Worm (Caenorhabditis elegans): ENCODE results near the gene ubh-4.

ce11 chrII:8034617-8035016, 4.8 kb downstream of the ubh-4 start:
- no peak for TF ChIP-seq K02D7.2 (tag; optimal IDR thresholded peaks at IDR 0.05)
- no peak for TF ChIP-seq fkh-10 (GFP tag; optimal IDR thresholded peaks at IDR 0.05)
- TF ChIP-seq pha-4 (tag; optimal IDR thresholded peaks at IDR 0.05): no peak
- TF ChIP-seq ceh-9 (tag; optimal IDR thresholded peaks at IDR 0.05): no peak
- no peak for TF ChIP-seq ceh-19 (GFP tag; optimal IDR thresholded peaks at IDR 0.05)
- no peak for TF ChIP-seq ama-1 (optimal IDR thresholded peaks at IDR 0.05)
- no peak for TF ChIP-seq ceh-30 (tag; optimal IDR thresholded peaks at IDR 0.05)
- TF ChIP-seq dmd-4 (tag; optimal IDR thresholded peaks at IDR 0.05; ENCODE audit: borderline replicate concordance): no peak
- TF ChIP-seq pax-1 (tag; optimal IDR thresholded peaks at IDR 0.05): no peak

Data from whole organism, late embryonic.